Worm (Caenorhabditis elegans): Measurements from ENCODE around the gene nape-1.

DNA sequence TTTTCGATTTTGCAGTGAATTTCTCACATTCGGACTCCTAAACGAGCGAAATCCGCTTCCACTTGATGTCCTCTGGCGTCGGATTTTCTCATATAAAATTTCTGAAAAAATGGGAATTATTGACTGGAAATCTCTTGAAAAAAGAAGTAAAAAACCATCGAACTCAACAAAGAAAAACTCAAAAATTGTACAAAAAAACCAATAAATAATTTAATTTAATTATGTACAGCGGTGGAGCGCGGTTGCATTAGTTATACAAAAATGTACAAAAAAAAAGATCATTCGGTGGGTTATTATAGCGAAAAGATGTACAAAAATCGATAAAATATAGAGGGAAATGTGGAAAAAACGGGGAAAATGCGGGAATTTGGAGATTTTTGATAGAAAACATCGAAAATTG, 18.0 kb downstream of the nape-1 start, which contains the start of gene Y37E11AM.4:
- TF ChIP-seq K02D7.2 (tag; optimal IDR thresholded peaks at IDR 0.05): no peak
- no peak for TF ChIP-seq sox-4 (tag; optimal IDR thresholded peaks at IDR 0.05)
- no peak for TF ChIP-seq pqm-1 (tag; optimal IDR thresholded peaks at IDR 0.05)
- TF ChIP-seq elt-2 (tag; optimal IDR thresholded peaks at IDR 0.05): no peak
- no peak for TF ChIP-seq nfya-1 (tag; optimal IDR thresholded peaks at IDR 0.05)
- TF ChIP-seq ceh-30 (tag; optimal IDR thresholded peaks at IDR 0.05): no peak
- TF ChIP-seq ceh-22 (tag; optimal IDR thresholded peaks at IDR 0.05): no peak
- TF ChIP-seq unc-86 (tag; optimal IDR thresholded peaks at IDR 0.05): no peak
- no peak for TF ChIP-seq mec-3 (tag; optimal IDR thresholded peaks at IDR 0.05; ENCODE audit: borderline replicate concordance)
- no peak for TF ChIP-seq Y22D7AL.16 (tag; optimal IDR thresholded peaks at IDR 0.05)
- no peak for TF ChIP-seq ceh-6 (GFP tag; optimal IDR thresholded peaks at IDR 0.05)
